Fruit fly (Drosophila melanogaster) whole organism, embryonic: ENCODE data around the gene Tom.

ENCODE experiments used
- Atf-2 ChIP-seq: fragments of 200-800 bp; sonication (Bioruptor generic); optimal IDR thresholded peaks from 2 replicates; lab custom pipeline; 2016; ENCODE audit warnings: missing biosample characterization, missing genetic modification characterization
- B-H2 ChIP-seq: fragments of 200-800 bp; sonication (Bioruptor generic); optimal IDR thresholded peaks from 2 replicates; lab custom pipeline; 2018; ENCODE audit warnings: missing biosample characterization, mild to moderate bottlenecking, missing genetic modification characterization
- CG10959 ChIP-seq: fragments of 200-800 bp; sonication (Bioruptor generic); IDR thresholded peaks from 2 replicates; pipeline ENCODE4 v1.3.6; 2022; ENCODE audit warnings: missing biosample characterization, missing genetic modification characterization
- CG12769 ChIP-seq: fragments of 200-800 bp; sonication (Bioruptor generic); optimal IDR thresholded peaks from 2 replicates; lab custom pipeline; 2019; ENCODE audit warnings: missing biosample characterization, mild to moderate bottlenecking, missing genetic modification characterization, moderate library complexity
- CG14014 ChIP-seq: fragments of 200-800 bp; sonication (Bioruptor generic); IDR thresholded peaks from 2 replicates; pipeline ENCODE4 v1.3.6; 2022; ENCODE audit warnings: missing biosample characterization, missing genetic modification characterization
- CG14667 ChIP-seq: fragments of 200-800 bp; sonication (Bioruptor generic); IDR thresholded peaks from 2 replicates; pipeline ENCODE4 v1.3.6; 2022; ENCODE audit warnings: missing biosample characterization, missing genetic modification characterization
- CG1602 ChIP-seq: fragments of 200-800 bp; sonication (Bioruptor generic); optimal IDR thresholded peaks from 3 replicates; lab custom pipeline; 2016; ENCODE audit warnings: missing biosample characterization, missing genetic modification characterization
- CG17328 ChIP-seq: fragments of 200-800 bp; sonication (Bioruptor generic); IDR thresholded peaks from 2 replicates; pipeline ENCODE4 v1.3.6; 2022; ENCODE audit warnings: missing biosample characterization, missing genetic modification characterization
- CG30403 ChIP-seq: fragments of 200-800 bp; sonication (Bioruptor generic); optimal IDR thresholded peaks from 3 replicates; lab custom pipeline; 2016; ENCODE audit warnings: missing biosample characterization, missing genetic modification characterization
- CG32767 ChIP-seq: fragments of 200-800 bp; sonication (Bioruptor generic); IDR thresholded peaks from 2 replicates; pipeline ENCODE4 v1.3.6; 2022; ENCODE audit warnings: missing biosample characterization, missing genetic modification characterization
- CG34224 ChIP-seq: fragments of 200-800 bp; sonication (Bioruptor generic); IDR thresholded peaks from 3 replicates; pipeline ENCODE4 v1.3.6; 2022; ENCODE audit warnings: missing biosample characterization, missing genetic modification characterization; ENCODE audit not compliant: partially characterized antibody
- CG34376 ChIP-seq: fragments of 200-800 bp; sonication (Bioruptor generic); optimal IDR thresholded peaks from 2 replicates; lab custom pipeline; 2018; ENCODE audit warnings: missing biosample characterization, mild to moderate bottlenecking, missing genetic modification characterization
- CG4282 ChIP-seq: fragments of 200-800 bp; sonication (Bioruptor generic); optimal IDR thresholded peaks from 2 replicates; lab custom pipeline; 2016; ENCODE audit warnings: missing biosample characterization, missing genetic modification characterization
- CG5180 ChIP-seq: fragments of 200-800 bp; sonication (Bioruptor generic); optimal IDR thresholded peaks from 3 replicates; lab custom pipeline; 2017; ENCODE audit warnings: missing biosample characterization, missing genetic modification characterization, mild to moderate bottlenecking, moderate library complexity, missing genetic modification reagents
- CG7963 ChIP-seq: fragments of 200-800 bp; sonication (Bioruptor generic); IDR thresholded peaks from 3 replicates; pipeline ENCODE4 v1.3.6; 2022; ENCODE audit warnings: missing biosample characterization, missing genetic modification characterization; ENCODE audit not compliant: partially characterized antibody
- CG8089 ChIP-seq: fragments of 200-800 bp; sonication (Bioruptor generic); optimal IDR thresholded peaks from 3 replicates; lab custom pipeline; 2016; ENCODE audit warnings: missing biosample characterization, missing genetic modification characterization
- Dad ChIP-seq: fragments of 200-800 bp; sonication (Bioruptor generic); optimal IDR thresholded peaks from 3 replicates; lab custom pipeline; 2016; ENCODE audit warnings: missing biosample characterization, missing genetic modification characterization
- Deaf1 ChIP-seq: fragments of 200-800 bp; optimal IDR thresholded peaks from 3 replicates; lab custom pipeline; 2019; ENCODE audit warnings: missing biosample characterization, mild to moderate bottlenecking, missing genetic modification characterization, moderate library complexity
- Elba2 ChIP-seq: fragments of 200-800 bp; sonication (Bioruptor generic); optimal IDR thresholded peaks from 3 replicates; lab custom pipeline; 2016; ENCODE audit warnings: missing biosample characterization, missing genetic modification characterization
- Ets97D ChIP-seq: fragments of 200-800 bp; sonication (Bioruptor generic); optimal IDR thresholded peaks from 3 replicates; lab custom pipeline; 2016; ENCODE audit warnings: missing biosample characterization, missing genetic modification characterization
- Fer1 ChIP-seq: fragments of 200-800 bp; sonication (Bioruptor generic); optimal IDR thresholded peaks from 2 replicates; lab custom pipeline; 2017; ENCODE audit warnings: missing biosample characterization, mild to moderate bottlenecking, missing genetic modification characterization
- HLH4C ChIP-seq: fragments of 200-800 bp; sonication (Bioruptor generic); IDR thresholded peaks from 3 replicates; pipeline ENCODE4 v1.3.6; 2022; ENCODE audit warnings: missing biosample characterization, missing genetic modification characterization; ENCODE audit not compliant: partially characterized antibody
- Hr51 ChIP-seq, 2 experiments: fragments of 200-800 bp; sonication (Bioruptor generic); optimal IDR thresholded peaks; 2 replicates in 1 of 2; 3 replicates in 1 of 2; lab custom pipeline; 2016 to 2018; ENCODE audit warnings: missing biosample characterization in 2 of 2, missing genetic modification characterization in 2 of 2, mild to moderate bottlenecking in 1 of 2, moderate library complexity in 1 of 2
- Hsf ChIP-seq: fragments of 200-800 bp; sonication (Bioruptor generic); optimal IDR thresholded peaks from 3 replicates; lab custom pipeline; 2016; ENCODE audit warnings: missing biosample characterization, missing genetic modification characterization
- Med ChIP-seq: fragments of 200-800 bp; sonication (Bioruptor generic); peaks from one replicate; lab custom pipeline; 2016; ENCODE audit warnings: missing biosample characterization, missing genetic modification characterization, mild to moderate bottlenecking, inconsistent platforms, moderate library complexity
- Mes4 ChIP-seq: fragments of 200-800 bp; sonication (Bioruptor generic); optimal IDR thresholded peaks from 2 replicates; lab custom pipeline; 2016; ENCODE audit warnings: missing biosample characterization, missing genetic modification characterization
- NC2α ChIP-seq: fragments of 200-800 bp; sonication (Bioruptor generic); optimal IDR thresholded peaks from 2 replicates; lab custom pipeline; 2016; ENCODE audit warnings: missing biosample characterization, missing genetic modification characterization
- NC2β ChIP-seq: fragments of 200-800 bp; sonication (Bioruptor generic); optimal IDR thresholded peaks from 2 replicates; lab custom pipeline; 2016; ENCODE audit warnings: missing biosample characterization, missing genetic modification characterization
- Rx ChIP-seq: fragments of 200-800 bp; sonication (Bioruptor generic); IDR thresholded peaks from 2 replicates; pipeline ENCODE4 v1.3.6; 2022; ENCODE audit warnings: missing biosample characterization, missing genetic modification characterization
- Tbp ChIP-seq: fragments of >200 bp; optimal IDR thresholded peaks from 2 replicates; lab custom pipeline; 2018; ENCODE audit warnings: missing biosample characterization, missing genetic modification characterization
- Usf ChIP-seq: fragments of 200-800 bp; sonication (Bioruptor generic); optimal IDR thresholded peaks from 2 replicates; lab custom pipeline; 2017; ENCODE audit warnings: missing genotype, missing biosample characterization, missing genetic modification characterization
- chm ChIP-seq: fragments of 200-800 bp; sonication (Bioruptor generic); IDR thresholded peaks from 2 replicates; pipeline ENCODE4 v1.3.6; 2022; ENCODE audit warnings: missing biosample characterization, missing genetic modification characterization
- ci ChIP-seq: fragments of 200-800 bp; sonication (Bioruptor generic); IDR thresholded peaks from 3 replicates; pipeline ENCODE4 v1.3.6; 2022; ENCODE audit warnings: missing biosample characterization, missing genetic modification characterization
- eve ChIP-seq, 2 experiments: fragments of >200 bp; optimal IDR thresholded peaks; 2 replicates each; lab custom pipeline; 2017; ENCODE audit warnings: missing biosample characterization in 2 of 2, missing genetic modification characterization in 2 of 2
- grn ChIP-seq: fragments of 200-800 bp; sonication (Bioruptor generic); optimal IDR thresholded peaks from 3 replicates; lab custom pipeline; 2017; ENCODE audit warnings: missing biosample characterization, missing genetic modification characterization
- gt ChIP-seq: fragments of 200-800 bp; sonication (Bioruptor generic); IDR thresholded peaks from 2 replicates; pipeline ENCODE4 v1.3.6; 2022; ENCODE audit warnings: missing biosample characterization, missing genetic modification characterization
- lilli ChIP-seq: fragments of 200-800 bp; sonication (Bioruptor generic); optimal IDR thresholded peaks from 3 replicates; lab custom pipeline; 2016; ENCODE audit warnings: missing biosample characterization, missing genetic modification characterization
- lov ChIP-seq, 2 experiments: fragments of 200-800 bp in 1 of 2; fragments of >200 bp in 1 of 2; sonication (Bioruptor generic) in 1 of 2; IDR thresholded peaks in 1 of 2; optimal IDR thresholded peaks in 1 of 2; 2 replicates in 1 of 2; 3 replicates in 1 of 2; pipeline versions ENCODE4 v1.3.6 to Lab custom; 2017 to 2022; ENCODE audit warnings: missing biosample characterization in 1 of 2, missing genetic modification characterization in 1 of 2
- maf-S ChIP-seq: fragments of 200-800 bp; sonication (Bioruptor generic); optimal IDR thresholded peaks from 2 replicates; lab custom pipeline; 2016; ENCODE audit warnings: missing biosample characterization, missing genetic modification characterization
- oc ChIP-seq: fragments of 200-800 bp; sonication (Bioruptor generic); optimal IDR thresholded peaks from 2 replicates; lab custom pipeline; 2018; ENCODE audit warnings: missing biosample characterization, mild to moderate bottlenecking, missing genetic modification characterization, moderate library complexity
- prd ChIP-seq, 3 experiments: fragments of >200 bp in 2 of 3; fragments of 200-800 bp in 1 of 3; sonication (Bioruptor generic) in 1 of 3; optimal IDR thresholded peaks in 2 of 3; IDR thresholded peaks in 1 of 3; 2 replicates in 2 of 3; 3 replicates in 1 of 3; pipeline versions ENCODE4 v1.3.6 to Lab custom; 2017 to 2022; ENCODE audit warnings: missing biosample characterization in 1 of 3, missing genetic modification characterization in 1 of 3
- pros ChIP-seq: fragments of 200-800 bp; sonication (Bioruptor generic); optimal IDR thresholded peaks from 3 replicates; lab custom pipeline; 2019; ENCODE audit warnings: missing biosample characterization, mild to moderate bottlenecking, missing genetic modification characterization, moderate library complexity
- sens ChIP-seq: fragments of 200-800 bp; sonication (Bioruptor generic); peaks from one replicate; lab custom pipeline; 2016; ENCODE audit warnings: missing biosample characterization, missing genetic modification characterization
- sens-2 ChIP-seq: fragments of 200-800 bp; sonication (Bioruptor generic); IDR thresholded peaks from 2 replicates; pipeline ENCODE4 v1.3.6; 2022; ENCODE audit warnings: missing biosample characterization, missing genetic modification characterization
- seq ChIP-seq: fragments of 200-800 bp; sonication (Bioruptor generic); IDR thresholded peaks from 2 replicates; pipeline ENCODE4 v1.3.6; 2022; ENCODE audit warnings: missing biosample characterization, missing genetic modification characterization
- so ChIP-seq: fragments of 200-800 bp; sonication (Bioruptor generic); IDR thresholded peaks from 3 replicates; pipeline ENCODE4 v1.3.6; 2022; ENCODE audit warnings: missing biosample characterization, missing genetic modification characterization
- tup ChIP-seq: fragments of 200-800 bp; sonication (Bioruptor generic); optimal IDR thresholded peaks from 2 replicates; lab custom pipeline; 2016; ENCODE audit warnings: missing biosample characterization, mild to moderate bottlenecking, missing genetic modification characterization, moderate library complexity
- usp ChIP-seq: fragments of >200 bp; optimal IDR thresholded peaks from 2 replicates; lab custom pipeline; 2017; ENCODE audit warnings: missing biosample characterization, missing genetic modification characterization
- z ChIP-seq: fragments of 200-800 bp; sonication (Bioruptor generic); IDR thresholded peaks from 3 replicates; pipeline ENCODE4 v1.3.6; 2022; ENCODE audit warnings: missing biosample characterization, missing genetic modification characterization
- zfh1 ChIP-seq: fragments of 200-800 bp; sonication (Bioruptor generic); IDR thresholded peaks from 3 replicates; pipeline ENCODE4 v1.3.6; 2022; ENCODE audit warnings: missing biosample characterization, missing genetic modification characterization

Tom gene

DNA sequence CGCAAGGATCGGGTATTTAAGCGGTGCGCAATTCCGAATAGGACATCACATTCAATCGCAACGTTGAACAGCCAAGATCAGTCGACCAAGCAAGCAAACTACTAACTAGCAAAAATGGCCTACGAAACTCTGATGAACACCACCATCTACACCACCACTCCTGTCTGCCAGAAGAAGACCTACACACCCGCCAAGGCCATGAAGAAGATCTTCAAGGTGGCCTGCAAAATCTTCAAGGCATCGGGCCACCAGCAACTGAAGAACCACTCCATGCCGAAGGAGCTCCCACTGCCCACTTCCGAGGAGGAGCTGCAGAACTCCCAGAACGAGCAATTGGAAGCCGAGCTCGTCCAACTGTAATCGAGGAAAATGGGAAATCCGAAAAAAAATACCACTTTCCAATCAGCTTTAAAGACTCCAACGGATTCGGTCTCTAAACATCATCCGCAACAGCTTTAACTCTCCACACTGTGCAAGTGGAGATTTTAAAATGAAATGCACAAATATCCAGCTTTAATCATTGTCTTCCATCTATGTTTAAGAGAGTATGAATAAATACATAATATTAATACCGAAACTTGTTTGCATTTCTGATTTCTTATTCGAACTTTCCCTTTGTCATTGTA is 3.6 kb downstream of the Tom start, which contains the start of gene Brd:
Gene Brd, plus strand, starts transcription at position 43 of the 626 bp plus-strand sequence.
- TF ChIP-seq ci (0 out of 3 replicates have a peak, but pooled peaks have one; percentile 3), CG7963 (no peak), CG14014 (no peak), so (GFP tag; lab: Robert Waterston, UW) (no peak), prd (optimal IDR thresholded peaks at IDR 0.05; lab: Kevin White, UChicago) (no peak), prd (GFP tag; IDR thresholded peaks at IDR 0.05; lab: Robert Waterston, UW) (peak; percentile 23; the same call in 1 of the 3 replicates), lilli (GFP tag; lab: Kevin White, UChicago) (peak; percentile 31), grn (GFP tag; lab: Kevin White, UChicago) (peak; percentile 7), chm (GFP tag; lab: Robert Waterston, UW) (0 out of 2 replicates have a peak, but pooled peaks have one; percentile 58), Deaf1 (no peak), Ets97D (GFP tag; lab: Kevin White, UChicago) (no peak), pros (peak; percentile 95), usp (GFP tag; lab: Kevin White, UChicago) (no peak), eve (GFP tag; optimal IDR thresholded peaks at IDR 0.05; lab: Kevin White, UChicago) (no peak), z (GFP tag; lab: Robert Waterston, UW) (no peak), Mes4 (GFP tag; lab: Kevin White, UChicago) (no peak), Elba2 (peak; percentile 58), CG8089 (peak; percentile 4), sens-2 (GFP tag; lab: Robert Waterston, UW) (no peak), Atf-2 (no peak), HLH4C (GFP tag; lab: Robert Waterston, UW) (no peak), maf-S (no peak), Tbp (GFP tag; lab: Kevin White, UChicago) (peak; percentile 73), NC2β (GFP tag; lab: Kevin White, UChicago) (peak; percentile 9), CG34224 (GFP tag; lab: Robert Waterston, UW) (no peak), lov (optimal IDR thresholded peaks at IDR 0.05; lab: Kevin White, UChicago) (no peak), lov (GFP tag; IDR thresholded peaks at IDR 0.05; lab: Robert Waterston, UW) (0 out of 3 replicates have a peak, but pooled peaks have one; percentile 31), tup (GFP tag; lab: Kevin White, UChicago) (no peak), Usf (GFP tag; lab: Kevin White, UChicago) (no peak), CG1602 (GFP tag; lab: Kevin White, UChicago) (no peak), CG12769 (tag; lab: Kevin White, UChicago) (no peak), CG34376 (no peak), CG32767 (no peak), oc (tag; lab: Kevin White, UChicago) (peak; percentile 31), CG17328 (GFP tag; lab: Robert Waterston, UW) (0 out of 2 replicates have a peak, but pooled peaks have one; percentile 8), CG14667 (GFP tag; lab: Robert Waterston, UW) (no peak), gt (GFP tag; lab: Robert Waterston, UW) (no peak), B-H2 (GFP tag; lab: Kevin White, UChicago) (no peak), zfh1 (GFP tag; lab: Robert Waterston, UW) (peak; percentile 23; the same call in 1 of the 3 replicates), CG30403 (GFP tag; lab: Kevin White, UChicago) (no peak), CG4282 (peak; percentile 14), NC2α (GFP tag; lab: Kevin White, UChicago) (no peak), Fer1 (GFP tag; lab: Kevin White, UChicago) (no peak), Hsf (GFP tag; lab: Kevin White, UChicago) (peak; percentile 3), Hr51 (GFP tag; optimal IDR thresholded peaks at IDR 0.05; lab: Kevin White, UChicago) (peak in 1 of 2 experiments; percentile 15), Med (GFP tag; lab: Kevin White, UChicago) (peak; percentile 54), Dad (no peak), sens (peak; percentile 5), Rx (GFP tag; lab: Robert Waterston, UW) (no peak), CG5180 (GFP tag; lab: Kevin White, UChicago) (no peak), seq (GFP tag; lab: Robert Waterston, UW) (no peak), CG10959 (GFP tag; lab: Robert Waterston, UW) (peak; percentile 23; the same call in 1 of the 2 replicates)
